Worm (Caenorhabditis elegans) whole organism, early embryonic: Measurements from ENCODE around the gene F46G10.2.

Experiments used
- B0310.2 ChIP-seq: sonication (generic microtip); optimal IDR thresholded peaks from 2 replicates; lab custom pipeline; 2016; ENCODE audit warnings: mild to moderate bottlenecking, missing genetic modification characterization, missing compliant biosample characterization
- ama-1 ChIP-seq: fragments of 150-350 bp; optimal IDR thresholded peaks from 2 replicates; lab custom pipeline; 2014
- ceh-36 ChIP-seq: sonication (generic microtip); optimal IDR thresholded peaks from 2 replicates; lab custom pipeline; 2016; ENCODE audit warnings: missing genetic modification characterization, inconsistent platforms, missing compliant biosample characterization
- hnd-1 ChIP-seq: sonication (generic microtip); optimal IDR thresholded peaks from 2 replicates; lab custom pipeline; 2016; ENCODE audit warnings: missing genetic modification characterization, missing compliant biosample characterization
- tra-4 ChIP-seq: sonication (generic microtip); optimal IDR thresholded peaks from 2 replicates; lab custom pipeline; 2017; ENCODE audit warnings: missing genetic modification characterization, missing compliant biosample characterization

- TF ChIP-seq ceh-36 (tag; lab: Kevin White, UChicago), result no peak
- no peak for TF ChIP-seq hnd-1 (tag; lab: Kevin White, UChicago)
- TF ChIP-seq tra-4 (tag; lab: Kevin White, UChicago), result no peak
- TF ChIP-seq B0310.2 (tag; lab: Kevin White, UChicago), result no peak
- no peak for TF ChIP-seq ama-1 (lab: Kevin White, UChicago)
These were observed 36.2 kb upstream of the F46G10.2 start, which contains the start of gene R04D3.2 for ce11 chrX:13286533-13286932.
